Worm (Caenorhabditis elegans) whole organism, L3 larva: Measurements from ENCODE around the gene T13C2.2.
A peak's percentile ranks its signal among the peaks of the same experiment; 100 is the strongest.

Experiments used
- R02D3.7 ChIP-seq: fragments of 150-350 bp; optimal IDR thresholded peaks from 2 replicates; lab custom pipeline; 2014; ENCODE audit warnings: missing biosample characterization, missing genetic modification characterization
- ZK546.5 ChIP-seq: sonication (generic microtip); optimal IDR thresholded peaks from 2 replicates; lab custom pipeline; 2017; ENCODE audit warnings: missing biosample characterization, missing genetic modification characterization
- aly-2 ChIP-seq: fragments of 150-350 bp; optimal IDR thresholded peaks from 2 replicates; lab custom pipeline; 2014; ENCODE audit warnings: missing biosample characterization, missing genetic modification characterization
- ama-1 ChIP-seq: fragments of 150-350 bp; optimal IDR thresholded peaks from 2 replicates; lab custom pipeline; 2018
- ceh-16 ChIP-seq: sonication (generic microtip); optimal IDR thresholded peaks from 2 replicates; lab custom pipeline; 2017; ENCODE audit warnings: missing biosample characterization, missing genetic modification characterization
- ceh-28 ChIP-seq: fragments of 150-350 bp; optimal IDR thresholded peaks from 2 replicates; lab custom pipeline; 2014; ENCODE audit warnings: missing biosample characterization, missing genetic modification reagents, missing genetic modification characterization
- ceh-82 ChIP-seq: fragments of 150-350 bp; optimal IDR thresholded peaks from 2 replicates; lab custom pipeline; 2014; ENCODE audit warnings: missing biosample characterization, missing genetic modification characterization
- ceh-9 ChIP-seq: sonication (generic microtip); optimal IDR thresholded peaks from 2 replicates; lab custom pipeline; 2018; ENCODE audit warnings: missing biosample characterization, missing genetic modification characterization
- daf-12 ChIP-seq: fragments of 150-350 bp; optimal IDR thresholded peaks from 2 replicates; lab custom pipeline; 2014; ENCODE audit warnings: missing biosample characterization, missing genetic modification reagents, missing genetic modification characterization
- egl-27 ChIP-seq: sonication (generic microtip); optimal IDR thresholded peaks from 4 replicates; lab custom pipeline; 2017; ENCODE audit warnings: missing biosample characterization, missing genetic modification reagents, missing genetic modification characterization
- egl-5 ChIP-seq: fragments of 150-350 bp; optimal IDR thresholded peaks from 2 replicates; lab custom pipeline; 2017; ENCODE audit warnings: missing biosample characterization, missing genetic modification reagents, missing genetic modification characterization, inconsistent platforms
- elt-1 ChIP-seq: fragments of 150-350 bp; optimal IDR thresholded peaks from 2 replicates; lab custom pipeline; 2014; ENCODE audit warnings: missing biosample characterization, missing genetic modification characterization
- elt-2 ChIP-seq: sonication (generic microtip); optimal IDR thresholded peaks from 2 replicates; lab custom pipeline; 2016; ENCODE audit warnings: missing genetic modification reagents, mild to moderate bottlenecking, missing genetic modification characterization, missing compliant biosample characterization
- elt-3 ChIP-seq, 3 experiments: fragments of 150-350 bp in 1 of 3; sonication (generic microtip) in 2 of 3; optimal IDR thresholded peaks; 2 replicates in 2 of 3; 4 replicates in 1 of 3; lab custom pipeline; 2014 to 2017; ENCODE audit warnings: missing biosample characterization in 3 of 3, missing genetic modification characterization in 3 of 3
- eor-1 ChIP-seq, 2 experiments: fragments of 150-350 bp; optimal IDR thresholded peaks; 2 replicates each; lab custom pipeline; 2014 to 2018; ENCODE audit warnings: missing biosample characterization in 2 of 2, missing genetic modification characterization in 2 of 2
- fkh-10 ChIP-seq: sonication (generic microtip); optimal IDR thresholded peaks from 2 replicates; lab custom pipeline; 2017; ENCODE audit warnings: missing biosample characterization, missing genetic modification reagents, missing genetic modification characterization
- fkh-2 ChIP-seq: fragments of 150-350 bp; optimal IDR thresholded peaks from 2 replicates; lab custom pipeline; 2014; ENCODE audit warnings: missing biosample characterization, missing genetic modification reagents, missing genetic modification characterization
- fos-1 ChIP-seq: fragments of 150-350 bp; optimal IDR thresholded peaks from 2 replicates; lab custom pipeline; 2014; ENCODE audit warnings: missing biosample characterization, missing genetic modification characterization
- hmg-11 ChIP-seq: sonication (generic microtip); optimal IDR thresholded peaks from 2 replicates; lab custom pipeline; 2016; ENCODE audit warnings: missing genetic modification characterization, missing compliant biosample characterization
- jun-1 ChIP-seq: fragments of 150-350 bp; optimal IDR thresholded peaks from 2 replicates; lab custom pipeline; 2014; ENCODE audit warnings: missing biosample characterization, missing genetic modification reagents, missing genetic modification characterization
- lin-15B ChIP-seq: fragments of 150-350 bp; optimal IDR thresholded peaks from 2 replicates; lab custom pipeline; 2014; ENCODE audit warnings: missing biosample characterization, missing genetic modification characterization
- lin-39 ChIP-seq: fragments of 150-350 bp; optimal IDR thresholded peaks from 2 replicates; lab custom pipeline; 2018; ENCODE audit warnings: missing biosample characterization, missing genetic modification reagents, missing genetic modification characterization
- lsy-12 ChIP-seq: sonication (generic microtip); optimal IDR thresholded peaks from 2 replicates; lab custom pipeline; 2016; ENCODE audit warnings: mild to moderate bottlenecking, missing genetic modification characterization, missing compliant biosample characterization
- mdl-1 ChIP-seq: fragments of 150-350 bp; optimal IDR thresholded peaks from 2 replicates; lab custom pipeline; 2014; ENCODE audit warnings: missing biosample characterization, missing genetic modification characterization
- mml-1 ChIP-seq: fragments of 150-350 bp; sonication (generic microtip); optimal IDR thresholded peaks from 3 replicates; lab custom pipeline; 2014; ENCODE audit warnings: missing biosample characterization, missing genetic modification characterization
- nfya-1 ChIP-seq: sonication (generic microtip); optimal IDR thresholded peaks from 2 replicates; lab custom pipeline; 2017; ENCODE audit warnings: missing genetic modification characterization, mild to moderate bottlenecking, missing compliant biosample characterization, antibody characterized with exemption, moderate library complexity; ENCODE audit not compliant: insufficient read depth
- nhr-11 ChIP-seq: fragments of 150-350 bp; optimal IDR thresholded peaks from 2 replicates; lab custom pipeline; 2014; ENCODE audit warnings: missing biosample characterization, missing genetic modification characterization
- nhr-12 ChIP-seq: fragments of 150-350 bp; optimal IDR thresholded peaks from 2 replicates; lab custom pipeline; 2014; ENCODE audit warnings: missing biosample characterization, missing genetic modification characterization
- nhr-23 ChIP-seq: fragments of 150-350 bp; optimal IDR thresholded peaks from 2 replicates; lab custom pipeline; 2014; ENCODE audit warnings: missing biosample characterization, missing genetic modification reagents, missing genetic modification characterization
- nhr-237 ChIP-seq: fragments of 150-350 bp; optimal IDR thresholded peaks from 2 replicates; lab custom pipeline; 2014; ENCODE audit warnings: missing biosample characterization, missing genetic modification characterization
- nhr-25 ChIP-seq: sonication (generic microtip); optimal IDR thresholded peaks from 2 replicates; lab custom pipeline; 2017; ENCODE audit warnings: missing biosample characterization, missing genetic modification characterization
- nhr-28 ChIP-seq: fragments of 150-350 bp; optimal IDR thresholded peaks from 2 replicates; lab custom pipeline; 2014; ENCODE audit warnings: missing biosample characterization, missing genetic modification characterization
- nhr-43 ChIP-seq: sonication (generic microtip); optimal IDR thresholded peaks from 2 replicates; lab custom pipeline; 2016; ENCODE audit warnings: mild to moderate bottlenecking, missing genetic modification characterization, missing compliant biosample characterization; ENCODE audit not compliant: poor library complexity, severe bottlenecking
- nhr-67 ChIP-seq: fragments of 150-350 bp; optimal IDR thresholded peaks from 2 replicates; lab custom pipeline; 2014; ENCODE audit warnings: missing biosample characterization, missing genetic modification characterization
- nhr-76 ChIP-seq: fragments of 150-350 bp; sonication (generic microtip); optimal IDR thresholded peaks from 5 replicates; lab custom pipeline; 2014; ENCODE audit warnings: missing biosample characterization, missing genetic modification characterization
- nhr-77 ChIP-seq: fragments of 150-350 bp; optimal IDR thresholded peaks from 2 replicates; lab custom pipeline; 2014; ENCODE audit warnings: missing biosample characterization, missing genetic modification characterization
- pha-4 ChIP-seq: fragments of 150-350 bp; optimal IDR thresholded peaks from 2 replicates; lab custom pipeline; 2014; ENCODE audit warnings: missing biosample characterization, missing genetic modification reagents, missing genetic modification characterization
- pqm-1 ChIP-seq: fragments of 150-350 bp; optimal IDR thresholded peaks from 2 replicates; lab custom pipeline; 2017; ENCODE audit warnings: missing biosample characterization, missing genetic modification characterization, inconsistent platforms
- sea-2 ChIP-seq: fragments of 150-350 bp; sonication (generic microtip); optimal IDR thresholded peaks from 4 replicates; lab custom pipeline; 2014; ENCODE audit warnings: missing biosample characterization, missing genetic modification reagents, missing genetic modification characterization
- skn-1 ChIP-seq: fragments of 150-350 bp; optimal IDR thresholded peaks from 2 replicates; lab custom pipeline; 2014; ENCODE audit warnings: missing biosample characterization, missing genetic modification characterization
- snpc-4 ChIP-seq: fragments of 150-350 bp; optimal IDR thresholded peaks from 2 replicates; lab custom pipeline; 2014; ENCODE audit warnings: missing biosample characterization, missing genetic modification characterization
- tbx-2 ChIP-seq: sonication (generic microtip); optimal IDR thresholded peaks from 2 replicates; lab custom pipeline; 2016; ENCODE audit warnings: mild to moderate bottlenecking, missing genetic modification characterization, missing compliant biosample characterization
- unc-39 ChIP-seq: sonication (generic microtip); optimal IDR thresholded peaks from 4 replicates; lab custom pipeline; 2017; ENCODE audit warnings: missing biosample characterization, missing genetic modification characterization
- unc-62 ChIP-seq: fragments of 150-350 bp; sonication (generic microtip); optimal IDR thresholded peaks from 4 replicates; lab custom pipeline; 2014; ENCODE audit warnings: missing biosample characterization, missing genetic modification reagents, missing genetic modification characterization
- zag-1 ChIP-seq: fragments of 150-350 bp; optimal IDR thresholded peaks from 2 replicates; lab custom pipeline; 2014; ENCODE audit warnings: missing biosample characterization, missing genetic modification characterization
- ztf-11 ChIP-seq: fragments of 150-350 bp; optimal IDR thresholded peaks from 2 replicates; lab custom pipeline; 2014; ENCODE audit warnings: missing biosample characterization, missing genetic modification characterization
- ztf-4 ChIP-seq: fragments of 150-350 bp; optimal IDR thresholded peaks from 2 replicates; lab custom pipeline; 2014; ENCODE audit warnings: missing biosample characterization, missing genetic modification characterization

T13C2.2 gene

DNA sequence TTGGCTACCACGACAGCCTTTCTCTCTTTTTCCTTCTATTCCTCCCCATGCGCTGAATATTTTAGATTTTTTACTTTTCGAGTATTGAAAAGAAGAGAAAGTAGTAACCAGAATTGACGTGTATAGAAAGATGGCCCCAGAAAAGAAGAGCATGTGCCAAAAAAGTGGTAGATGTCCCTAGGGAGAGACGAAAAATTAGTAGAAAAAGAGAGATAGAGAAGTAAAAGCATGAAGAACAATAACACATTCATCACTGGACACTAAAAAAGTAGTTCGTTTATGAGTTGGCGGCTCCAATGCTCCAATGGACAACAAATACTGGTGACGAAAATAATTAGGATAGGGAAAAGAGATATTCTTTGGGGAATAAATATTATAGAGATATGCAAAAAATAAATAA is 20.5 kb downstream of the T13C2.2 start:
- TF ChIP-seq lin-15B (tag; lab: Kevin White, UChicago) (no peak), nfya-1 (peak; percentile 34), egl-5 (peak; percentile 52), lin-39 (tag; lab: Kevin White, UChicago) (peak; percentile 36), ceh-16 (tag; lab: Kevin White, UChicago) (no peak)

ce11 chrII:6816324-6816723 is 24.3 kb downstream of the T13C2.2 start:
- no peak for TF ChIP-seq unc-62 (GFP tag; lab: Kevin White, UChicago)

ce11 chrII:6820278-6820971 is 28.4 kb downstream of the T13C2.2 start:
- TF ChIP-seq lin-39 (tag; lab: Kevin White, UChicago) (peak; percentile 35), unc-39 (tag; lab: Kevin White, UChicago) (no peak), nfya-1 (peak; percentile 18)

DNA sequence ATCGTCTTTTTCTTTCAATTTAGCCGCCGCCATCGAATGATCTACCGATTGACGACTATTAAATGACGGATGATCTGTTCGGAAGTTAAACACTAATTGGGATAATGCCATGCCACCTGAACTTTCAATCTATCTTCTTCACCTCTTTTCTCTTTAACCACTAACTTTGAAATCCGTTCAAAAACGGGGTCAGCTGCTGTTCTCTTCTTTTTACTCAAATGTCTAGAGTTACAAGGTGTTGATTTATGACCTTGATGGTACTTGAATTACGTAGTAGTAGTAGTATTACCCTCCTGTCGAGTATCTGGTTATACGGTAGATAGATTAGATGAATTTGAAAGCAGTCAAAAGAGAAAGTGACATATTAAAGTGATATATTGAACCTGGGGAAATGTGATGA is 29.1 kb downstream of the T13C2.2 start:
- no peak for TF ChIP-seq mdl-1 (tag; lab: Kevin White, UChicago)
- no peak for TF ChIP-seq ama-1 (lab: Kevin White, UChicago)
- no peak for TF ChIP-seq lin-15B (tag; lab: Kevin White, UChicago)
- TF ChIP-seq ZK546.5 (tag; lab: Kevin White, UChicago) = no peak
- no peak for TF ChIP-seq snpc-4 (tag; lab: Kevin White, UChicago)
- no peak for TF ChIP-seq nhr-77
- no peak for TF ChIP-seq nhr-76 (tag; lab: Kevin White, UChicago)
- no peak for TF ChIP-seq nhr-237 (tag; lab: Kevin White, UChicago)
- TF ChIP-seq R02D3.7 = no peak
- no peak for TF ChIP-seq daf-12
- no peak for TF ChIP-seq pha-4 (tag; lab: Kevin White, UChicago)
- TF ChIP-seq aly-2 (tag; lab: Kevin White, UChicago) = no peak
- no peak for TF ChIP-seq egl-5
- no peak for TF ChIP-seq nhr-12 (tag; lab: Kevin White, UChicago)
- TF ChIP-seq elt-2 = no peak
- TF ChIP-seq tbx-2 = no peak
- TF ChIP-seq unc-62 (GFP tag; lab: Kevin White, UChicago) = peak; percentile 87
- no peak for TF ChIP-seq nhr-43 (tag; lab: Kevin White, UChicago)
- TF ChIP-seq jun-1 (tag; lab: Kevin White, UChicago) = no peak
- TF ChIP-seq sea-2 (GFP tag; lab: Kevin White, UChicago) = no peak
- no peak for TF ChIP-seq egl-27 (tag; lab: Kevin White, UChicago)
- no peak for TF ChIP-seq nhr-28 (tag; lab: Kevin White, UChicago)
- TF ChIP-seq fkh-2 (tag; lab: Kevin White, UChicago) = no peak
- TF ChIP-seq unc-39 (tag; lab: Kevin White, UChicago) = no peak
- no peak for TF ChIP-seq fos-1 (tag; lab: Kevin White, UChicago)
- peak; percentile 93 for TF ChIP-seq elt-1
- peak; percentile 91 for TF ChIP-seq nhr-25 (tag; lab: Kevin White, UChicago)
- TF ChIP-seq ceh-16 (tag; lab: Kevin White, UChicago) = peak; percentile 12
- no peak for TF ChIP-seq ztf-4 (tag; lab: Kevin White, UChicago)
- no peak for TF ChIP-seq ceh-82
- TF ChIP-seq zag-1 (tag; lab: Kevin White, UChicago) = no peak
- no peak for TF ChIP-seq nfya-1
- peak in 1 of 3 experiments; percentile 40 for TF ChIP-seq elt-3 (tag; optimal IDR thresholded peaks at IDR 0.05; lab: Kevin White, UChicago)
- TF ChIP-seq pqm-1 (tag; lab: Kevin White, UChicago) = no peak
- no peak for TF ChIP-seq eor-1 (tag; optimal IDR thresholded peaks at IDR 0.05; lab: Kevin White, UChicago)
- no peak for TF ChIP-seq ceh-28 (tag; lab: Kevin White, UChicago)
- no peak for TF ChIP-seq ceh-9 (tag; lab: Kevin White, UChicago)
- no peak for TF ChIP-seq nhr-11 (tag; lab: Kevin White, UChicago)
- no peak for TF ChIP-seq ztf-11 (tag; lab: Kevin White, UChicago)
- TF ChIP-seq skn-1 (tag; lab: Kevin White, UChicago) = no peak
- TF ChIP-seq lin-39 (tag; lab: Kevin White, UChicago) = no peak
- no peak for TF ChIP-seq fkh-10 (GFP tag; lab: Kevin White, UChicago)
- TF ChIP-seq hmg-11 = no peak
- no peak for TF ChIP-seq nhr-67
- TF ChIP-seq mml-1 (tag; lab: Kevin White, UChicago) = no peak
- TF ChIP-seq nhr-23 (tag; lab: Kevin White, UChicago) = peak; percentile 61
- no peak for TF ChIP-seq lsy-12 (tag; lab: Kevin White, UChicago)
- TF ChIP-seq, all 47 proteins: peak for 6
